Fruit fly (Drosophila melanogaster) whole organism, wandering third instar larva: ENCODE measurements around the gene CG8042.

Experiments
- CG9705 ChIP-seq: fragments of 200-800 bp; sonication (Bioruptor generic); optimal IDR thresholded peaks from 2 replicates; lab custom pipeline; 2018; ENCODE audit warnings: missing biosample characterization, mild to moderate bottlenecking, missing genetic modification characterization
- CrebA ChIP-seq: fragments of 200-800 bp; sonication (Bioruptor generic); optimal IDR thresholded peaks from 2 replicates; lab custom pipeline; 2016; ENCODE audit warnings: missing biosample characterization, mild to moderate bottlenecking, missing genetic modification characterization, borderline replicate concordance
- Dfd ChIP-seq: fragments of >200 bp; optimal IDR thresholded peaks from 2 replicates; lab custom pipeline; 2017; ENCODE audit warnings: missing biosample characterization, missing genetic modification characterization
- GATAd ChIP-seq: sonication (Bioruptor generic); optimal IDR thresholded peaks from 2 replicates; lab custom pipeline; 2016; ENCODE audit warnings: missing biosample characterization, missing genetic modification characterization
- HLH106 ChIP-seq: fragments of 200-800 bp; optimal IDR thresholded peaks from 3 replicates; lab custom pipeline; 2019; ENCODE audit warnings: missing biosample characterization, mild to moderate bottlenecking, missing genetic modification characterization, moderate library complexity
- Hnf4 ChIP-seq: fragments of 200-800 bp; sonication (Bioruptor generic); optimal IDR thresholded peaks from 2 replicates; lab custom pipeline; 2016; ENCODE audit warnings: missing biosample characterization, mild to moderate bottlenecking, missing genetic modification characterization
- Hr78 ChIP-seq: fragments of >200 bp; optimal IDR thresholded peaks from 2 replicates; lab custom pipeline; 2017; ENCODE audit warnings: missing biosample characterization, missing genetic modification characterization
- Hr83 ChIP-seq: fragments of 200-300 bp; sonication (Bioruptor generic); optimal IDR thresholded peaks from 2 replicates; lab custom pipeline; 2016; ENCODE audit warnings: missing biosample characterization, mild to moderate bottlenecking, missing genetic modification characterization, moderate library complexity; ENCODE audit not compliant: poor library complexity, severe bottlenecking
- Jra ChIP-seq: sonication (Bioruptor generic); optimal IDR thresholded peaks from 2 replicates; lab custom pipeline; 2016; ENCODE audit warnings: missing biosample characterization, missing genetic modification characterization
- Myc ChIP-seq: fragments of >200 bp; optimal IDR thresholded peaks from 2 replicates; lab custom pipeline; 2017
- OdsH ChIP-seq: fragments of 200-800 bp; sonication (Bioruptor generic); optimal IDR thresholded peaks from 2 replicates; lab custom pipeline; 2016; ENCODE audit warnings: missing biosample characterization, mild to moderate bottlenecking, missing genetic modification characterization
- Rel ChIP-seq, 2 experiments: fragments of 200-800 bp; sonication (Bioruptor generic) in 1 of 2; optimal IDR thresholded peaks; 2 replicates in 1 of 2; 3 replicates in 1 of 2; lab custom pipeline; 2016 to 2019; ENCODE audit warnings: mild to moderate bottlenecking in 2 of 2, missing biosample characterization in 2 of 2, missing genetic modification characterization in 2 of 2, moderate library complexity in 1 of 2
- Sp1 ChIP-seq: fragments of 200-800 bp; sonication (Bioruptor generic); optimal IDR thresholded peaks from 3 replicates; lab custom pipeline; 2019; ENCODE audit warnings: missing biosample characterization, mild to moderate bottlenecking, missing genetic modification characterization, moderate library complexity
- Vsx2 ChIP-seq: fragments of 200-300, 225-300 bp; sonication (Bioruptor generic); optimal IDR thresholded peaks from 2 replicates; lab custom pipeline; 2018; ENCODE audit warnings: missing biosample characterization, missing genetic modification characterization; ENCODE audit not compliant: partially characterized antibody
- br ChIP-seq: fragments of 200-800 bp; sonication (Bioruptor generic); optimal IDR thresholded peaks from 2 replicates; lab custom pipeline; 2016; ENCODE audit warnings: missing biosample characterization, missing genetic modification characterization
- brk ChIP-seq: fragments of 200-800 bp; sonication (Bioruptor generic); optimal IDR thresholded peaks from 2 replicates; lab custom pipeline; 2016; ENCODE audit warnings: missing biosample characterization, mild to moderate bottlenecking, missing genetic modification characterization
- dmrt93B ChIP-seq: fragments of 200-800 bp; sonication (Bioruptor generic); optimal IDR thresholded peaks from 2 replicates; lab custom pipeline; 2018; ENCODE audit warnings: missing biosample characterization, mild to moderate bottlenecking, missing genetic modification characterization
- dsf ChIP-seq: sonication (Bioruptor generic); optimal IDR thresholded peaks from 2 replicates; lab custom pipeline; 2016; ENCODE audit warnings: missing biosample characterization, missing genetic modification characterization, borderline replicate concordance
- ey ChIP-seq: fragments of 200-800 bp; sonication (Bioruptor generic); optimal IDR thresholded peaks from 2 replicates; lab custom pipeline; 2016; ENCODE audit warnings: missing biosample characterization, missing genetic modification characterization
- foxo ChIP-seq, 2 experiments: fragments of 200-800 bp; sonication (Bioruptor generic); optimal IDR thresholded peaks; 2 replicates in 1 of 2; 3 replicates in 1 of 2; lab custom pipeline; 2016 to 2017; ENCODE audit warnings: missing biosample characterization in 2 of 2, missing genetic modification characterization in 2 of 2
- fru ChIP-seq: fragments of 200-800 bp; sonication (Bioruptor generic); optimal IDR thresholded peaks from 3 replicates; lab custom pipeline; 2016; ENCODE audit warnings: missing biosample characterization, mild to moderate bottlenecking, missing genetic modification characterization
- h ChIP-seq: fragments of 200-800 bp; sonication (Bioruptor generic); optimal IDR thresholded peaks from 3 replicates; lab custom pipeline; 2016; ENCODE audit warnings: missing biosample characterization, mild to moderate bottlenecking, missing genetic modification characterization
- jim ChIP-seq: fragments of 175-275, 200-325 bp; sonication (Bioruptor generic); optimal IDR thresholded peaks from 2 replicates; lab custom pipeline; 2016; ENCODE audit warnings: missing biosample characterization, mild to moderate bottlenecking, missing genetic modification characterization
- lola ChIP-seq: fragments of >200 bp; optimal IDR thresholded peaks from 2 replicates; lab custom pipeline; 2017; ENCODE audit warnings: missing biosample characterization, missing genetic modification characterization
- psq ChIP-seq: fragments of 200-800 bp; sonication (Bioruptor generic); optimal IDR thresholded peaks from 3 replicates; lab custom pipeline; 2017; ENCODE audit warnings: missing biosample characterization, mild to moderate bottlenecking, missing genetic modification characterization, moderate library complexity
- rgr ChIP-seq: fragments of 200-800 bp; sonication (Bioruptor generic); optimal IDR thresholded peaks from 3 replicates; lab custom pipeline; 2016; ENCODE audit warnings: missing biosample characterization, mild to moderate bottlenecking, missing genetic modification characterization
- sage ChIP-seq: fragments of 200-800 bp; sonication (Bioruptor generic); optimal IDR thresholded peaks from 2 replicates; lab custom pipeline; 2016; ENCODE audit warnings: missing biosample characterization, mild to moderate bottlenecking, missing genetic modification characterization
- sv ChIP-seq: fragments of 200-800 bp; sonication (Bioruptor generic); optimal IDR thresholded peaks from 3 replicates; lab custom pipeline; 2016; ENCODE audit warnings: missing biosample characterization, missing genetic modification characterization
- tai ChIP-seq: sonication (Bioruptor generic); optimal IDR thresholded peaks from 2 replicates; lab custom pipeline; 2016; ENCODE audit warnings: missing biosample characterization, missing genetic modification characterization
- woc ChIP-seq: sonication (Bioruptor generic); optimal IDR thresholded peaks from 2 replicates; lab custom pipeline; 2016; ENCODE audit warnings: missing biosample characterization, mild to moderate bottlenecking, missing genetic modification characterization

CG8042 gene

dm6 chr3L:7984623-7985237 is 9.9 kb upstream of the CG8042 start:
- TF ChIP-seq lola (GFP tag; lab: Kevin White, UChicago): no peak
- peak; percentile 61 for TF ChIP-seq woc (GFP tag; lab: Kevin White, UChicago)
- TF ChIP-seq psq (GFP tag; lab: Kevin White, UChicago): peak; percentile 14

- no peak for TF ChIP-seq woc (GFP tag; lab: Kevin White, UChicago)
- no peak for TF ChIP-seq Rel (GFP tag; optimal IDR thresholded peaks at IDR 0.05; lab: Kevin White, UChicago)
- peak; percentile 12 for TF ChIP-seq Rel (tag; optimal IDR thresholded peaks at IDR 0.05; lab: Kevin White, UChicago)
- no peak for TF ChIP-seq br
- TF ChIP-seq GATAd (GFP tag; lab: Kevin White, UChicago): no peak
- TF ChIP-seq Hr83 (GFP tag; lab: Kevin White, UChicago): no peak
Observed at dm6 chr3L:7983602-7984223, 8.9 kb upstream of the CG8042 start.

- peak; percentile 46 for TF ChIP-seq Dfd (GFP tag; lab: Kevin White, UChicago)
- no peak for TF ChIP-seq Sp1 (GFP tag; lab: Kevin White, UChicago)
- TF ChIP-seq Vsx2: no peak
Observed at dm6 chr3L:7981956-7982355, 7.2 kb upstream of the CG8042 start.

- TF ChIP-seq tai: no peak
- TF ChIP-seq woc (GFP tag; lab: Kevin White, UChicago): peak; percentile 25
- peak; percentile 83 for TF ChIP-seq Dfd (GFP tag; lab: Kevin White, UChicago)
Observed at dm6 chr3L:7981228-7981854, 6.5 kb upstream of the CG8042 start.

dm6 chr3L:7978777-7979649 is 4.2 kb upstream of the CG8042 start, which contains the start of gene nmo:
Gene nmo, plus strand, starts transcription at chr3L:7979046.
- TF ChIP-seq Hr83 (GFP tag; lab: Kevin White, UChicago): peak; percentile 92
- TF ChIP-seq jim: peak; percentile 26
- peak; percentile 13 for TF ChIP-seq OdsH (GFP tag; lab: Kevin White, UChicago)
- no peak for TF ChIP-seq sage (GFP tag; lab: Kevin White, UChicago)
- peak; percentile 27 for TF ChIP-seq rgr (GFP tag; lab: Kevin White, UChicago)
- TF ChIP-seq HLH106 (tag; lab: Kevin White, UChicago): no peak
- peak; percentile 41 for TF ChIP-seq Sp1 (GFP tag; lab: Kevin White, UChicago)
- peak; percentile 9 for TF ChIP-seq fru
- peak in 1 of 2 experiments; percentile 21 for TF ChIP-seq foxo (GFP tag; optimal IDR thresholded peaks at IDR 0.05; lab: Kevin White, UChicago)
- peak; percentile 51 for TF ChIP-seq h
- peak; percentile 16 for TF ChIP-seq CG9705 (GFP tag; lab: Kevin White, UChicago)
- no peak for TF ChIP-seq dmrt93B (GFP tag; lab: Kevin White, UChicago)
- peak; percentile 36 for TF ChIP-seq Hnf4

dm6 chr3L:7978550-7978776 is 3.7 kb upstream of the CG8042 start, which contains the start of gene Pop4:
Gene Pop4, minus strand, starts transcription at chr3L:7978650.
- peak; percentile 45 for TF ChIP-seq sage (GFP tag; lab: Kevin White, UChicago)
- no peak for TF ChIP-seq rgr (GFP tag; lab: Kevin White, UChicago)
- TF ChIP-seq, all 38 proteins: peak for 1

dm6 chr3L:7976081-7976483 is 1.3 kb upstream of the CG8042 start, which contains the start of the genes HP4 and CG8209:
Gene HP4, minus strand, starts transcription at chr3L:7976154.
Gene CG8209, plus strand, starts transcription at chr3L:7976406.
- peak; percentile 7 for TF ChIP-seq h
- TF ChIP-seq ey (GFP tag; lab: Kevin White, UChicago): peak; percentile 35
- peak; percentile 82 for TF ChIP-seq dsf (GFP tag; lab: Kevin White, UChicago)
- peak; percentile 81 for TF ChIP-seq rgr (GFP tag; lab: Kevin White, UChicago)
- TF ChIP-seq Myc (lab: Kevin White, UChicago): no peak
- peak; percentile 84 for TF ChIP-seq HLH106 (tag; lab: Kevin White, UChicago)
- TF ChIP-seq Jra: peak; percentile 73
- no peak for TF ChIP-seq lola (GFP tag; lab: Kevin White, UChicago)
- peak; percentile 58 for TF ChIP-seq CG9705 (GFP tag; lab: Kevin White, UChicago)
- TF ChIP-seq dmrt93B (GFP tag; lab: Kevin White, UChicago): no peak
- peak; percentile 67 for TF ChIP-seq OdsH (GFP tag; lab: Kevin White, UChicago)
- TF ChIP-seq sage (GFP tag; lab: Kevin White, UChicago): peak; percentile 70
- peak; percentile 77 for TF ChIP-seq fru
- peak; percentile 75 for TF ChIP-seq Hr83 (GFP tag; lab: Kevin White, UChicago)
- peak; percentile 84 for TF ChIP-seq psq (GFP tag; lab: Kevin White, UChicago)
- TF ChIP-seq Hr78 (GFP tag; lab: Kevin White, UChicago): no peak
- no peak for TF ChIP-seq CrebA (GFP tag; lab: Kevin White, UChicago)
- TF ChIP-seq Rel (GFP tag; optimal IDR thresholded peaks at IDR 0.05; lab: Kevin White, UChicago): peak; percentile 1
- TF ChIP-seq Rel (tag; optimal IDR thresholded peaks at IDR 0.05; lab: Kevin White, UChicago): peak; percentile 67
- TF ChIP-seq foxo (GFP tag; optimal IDR thresholded peaks at IDR 0.05; lab: Kevin White, UChicago): peak in 1 of 2 experiments; percentile 85
- peak; percentile 85 for TF ChIP-seq brk
- peak; percentile 4 for TF ChIP-seq GATAd (GFP tag; lab: Kevin White, UChicago)
- TF ChIP-seq Sp1 (GFP tag; lab: Kevin White, UChicago): peak; percentile 81
- peak; percentile 77 for TF ChIP-seq Hnf4
- peak; percentile 75 for TF ChIP-seq sv (GFP tag; lab: Kevin White, UChicago)
